Worm (Caenorhabditis elegans): ENCODE data around the gene F35H8.4.
A peak's percentile ranks its signal among the peaks of the same experiment; 100 is the strongest.

The F35H8.4 gene

ce11 chrII:9566045-9566444 is 6.2 kb upstream of the F35H8.4 start (continued):
- TF ChIP-seq isw-1 (GFP tag; IDR thresholded peaks at IDR 0.05) (no peak), nhr-47 (tag; optimal IDR thresholded peaks at IDR 0.05) (peak; percentile 49), fkh-8 (tag; optimal IDR thresholded peaks at IDR 0.05) (peak; percentile 54), lsy-2 (tag; optimal IDR thresholded peaks at IDR 0.05) (peak; percentile 6 to 53), nhr-85 (tag) (peak; percentile 86), lin-14 (GFP tag; optimal IDR thresholded peaks at IDR 0.05) (peak; percentile 50), unc-130 (tag; optimal IDR thresholded peaks at IDR 0.05) (peak; percentile 12), alr-1 (tag; optimal IDR thresholded peaks at IDR 0.05; ENCODE audit: borderline replicate concordance) (no peak), snpc-4 (tag; optimal IDR thresholded peaks at IDR 0.05) (no peak), nhr-90 (tag; optimal IDR thresholded peaks at IDR 0.05; ENCODE audit: poor library complexity) (no peak), C16A3.4 (tag; optimal IDR thresholded peaks at IDR 0.05) (peak; percentile 61), lin-35 (GFP tag; optimal IDR thresholded peaks at IDR 0.05) (peak; percentile 11 to 54), C04F5.9 (tag; optimal IDR thresholded peaks at IDR 0.05) (no peak), efl-1 (optimal IDR thresholded peaks at IDR 0.05) (peak; percentile 21 to 28), efl-1 (GFP tag; optimal IDR thresholded peaks at IDR 0.05 in 1 of 2) (peak; percentile 4 to 95), nhr-19 (GFP tag; conservative IDR thresholded peaks at IDR 0.05) (0 out of 2 replicates have a peak, but pooled peaks have one; percentile 25), sox-4 (tag; optimal IDR thresholded peaks at IDR 0.05) (no peak), rnt-1 (tag; optimal IDR thresholded peaks at IDR 0.05) (peak; percentile 56)

ce11 chrII:9560895-9561294 is 1.1 kb upstream of the F35H8.4 start:
- TF ChIP-seq elt-2 (tag; optimal IDR thresholded peaks at IDR 0.05) = no peak
- TF ChIP-seq lin-35 (GFP tag; optimal IDR thresholded peaks at IDR 0.05) = peak in 1 of 2 experiments; percentile 36
- TF ChIP-seq fos-1 (tag; optimal IDR thresholded peaks at IDR 0.05) = no peak
- TF ChIP-seq zip-4 (GFP tag; optimal IDR thresholded peaks at IDR 0.05) = no peak
- TF ChIP-seq ets-5 (GFP tag; IDR thresholded peaks at IDR 0.05) = no peak
- no peak for TF ChIP-seq unc-62 (GFP tag; optimal IDR thresholded peaks at IDR 0.05)
- TF ChIP-seq nhr-237 (tag; optimal IDR thresholded peaks at IDR 0.05) = no peak
- no peak for TF ChIP-seq nhr-28 (tag; optimal IDR thresholded peaks at IDR 0.05)
- peak; percentile 15 for TF ChIP-seq blmp-1 (tag; optimal IDR thresholded peaks at IDR 0.05)
- TF ChIP-seq C34B4.2 (tag; optimal IDR thresholded peaks at IDR 0.05) = no peak
- no peak for TF ChIP-seq tlp-1 (tag; optimal IDR thresholded peaks at IDR 0.05)
- TF ChIP-seq tbx-2 (tag; optimal IDR thresholded peaks at IDR 0.05) = peak; percentile 12
- TF ChIP-seq hlh-4 (tag; optimal IDR thresholded peaks at IDR 0.05) = no peak
- TF ChIP-seq efl-1 (optimal IDR thresholded peaks at IDR 0.05) = no peak
- peak in 1 of 2 experiments; percentile 56 for TF ChIP-seq efl-1 (GFP tag; optimal IDR thresholded peaks at IDR 0.05 in 1 of 2)
- TF ChIP-seq zag-1 (tag; optimal IDR thresholded peaks at IDR 0.05) = no peak
- no peak for TF ChIP-seq alr-1 (tag; optimal IDR thresholded peaks at IDR 0.05; ENCODE audit: borderline replicate concordance)
- peak in 2 of 6 experiments; percentile 9 to 34 for TF ChIP-seq elt-3 (tag; optimal IDR thresholded peaks at IDR 0.05)
- TF ChIP-seq nhr-12 (tag; optimal IDR thresholded peaks at IDR 0.05) = no peak
- TF ChIP-seq pag-3 (tag; optimal IDR thresholded peaks at IDR 0.05; ENCODE audit: borderline replicate concordance, insufficient read depth) = no peak
- TF ChIP-seq grh-1 (GFP tag; IDR thresholded peaks at IDR 0.05) = peak; percentile 73
- TF ChIP-seq ces-1 (GFP tag; optimal IDR thresholded peaks at IDR 0.05) = no peak
- peak; percentile 47 for TF ChIP-seq nhr-71 (tag; optimal IDR thresholded peaks at IDR 0.05)
- no peak for TF ChIP-seq vab-15 (tag; optimal IDR thresholded peaks at IDR 0.05)
- TF ChIP-seq nhr-85 (tag) = peak; percentile 94
- TF ChIP-seq xbp-1 (tag; optimal IDR thresholded peaks at IDR 0.05) = no peak
- TF ChIP-seq aly-2 (tag; optimal IDR thresholded peaks at IDR 0.05) = no peak
- TF ChIP-seq lsy-2 (tag; optimal IDR thresholded peaks at IDR 0.05) = peak; percentile 22 to 36
- peak; percentile 60 for TF ChIP-seq snu-23 (GFP tag; optimal IDR thresholded peaks at IDR 0.05)
- TF ChIP-seq dpl-1 (GFP tag; optimal IDR thresholded peaks at IDR 0.05) = no peak
- no peak for TF ChIP-seq unc-130 (tag; optimal IDR thresholded peaks at IDR 0.05)
- TF ChIP-seq nhr-20 (tag; optimal IDR thresholded peaks at IDR 0.05) = peak; percentile 69
- no peak for TF ChIP-seq lin-13 (GFP tag; optimal IDR thresholded peaks at IDR 0.05)
- no peak for TF ChIP-seq lir-3 (tag; optimal IDR thresholded peaks at IDR 0.05; ENCODE audit: poor library complexity)
- TF ChIP-seq mep-1 (tag; optimal IDR thresholded peaks at IDR 0.05) = peak; percentile 47
- peak; percentile 72 for TF ChIP-seq lin-14 (GFP tag; optimal IDR thresholded peaks at IDR 0.05)
- no peak for TF ChIP-seq sptf-1 (tag; optimal IDR thresholded peaks at IDR 0.05)
- no peak for TF ChIP-seq nhr-76 (tag; optimal IDR thresholded peaks at IDR 0.05)
